Worm (Caenorhabditis elegans): Measurements from ENCODE around the gene srw-142.

- TF ChIP-seq pha-4 (tag; optimal IDR thresholded peaks at IDR 0.05): no peak
- TF ChIP-seq pag-3 (tag; optimal IDR thresholded peaks at IDR 0.05; ENCODE audit: borderline replicate concordance): no peak
- TF ChIP-seq sox-4 (tag; optimal IDR thresholded peaks at IDR 0.05): no peak
- TF ChIP-seq hlh-30 (tag; optimal IDR thresholded peaks at IDR 0.05; ENCODE audit: insufficient read depth): no peak
- no peak for TF ChIP-seq ahr-1 (tag; optimal IDR thresholded peaks at IDR 0.05)
- no peak for TF ChIP-seq ama-1 (optimal IDR thresholded peaks at IDR 0.05)
- no peak for TF ChIP-seq nfya-1 (tag; optimal IDR thresholded peaks at IDR 0.05)
- no peak for TF ChIP-seq Y22D7AL.16 (tag; optimal IDR thresholded peaks at IDR 0.05)
- no peak for TF ChIP-seq nhr-232 (tag; optimal IDR thresholded peaks at IDR 0.05)
- no peak for TF ChIP-seq gmeb-2 (tag; optimal IDR thresholded peaks at IDR 0.05)
Measured at ce11 chrV:2960894-2961293, 2.8 kb upstream of the srw-142 start, which contains the start of gene srw-144.
